Worm (Caenorhabditis elegans) whole organism, mixed stage, embryonic: Measurements from ENCODE around the gene C05E11.3.

Source experiments
- bed-3 ChIP-seq: fragments of 200-800 bp; sonication (Bioruptor generic); optimal IDR thresholded peaks from 3 replicates; lab custom pipeline; 2018; ENCODE audit warnings: mild to moderate bottlenecking, missing genetic modification characterization, moderate library complexity, missing compliant biosample characterization
- blmp-1 ChIP-seq: fragments of 150-350 bp; optimal IDR thresholded peaks from 2 replicates; lab custom pipeline; 2014; ENCODE audit warnings: missing biosample characterization, missing genetic modification characterization
- ces-1 ChIP-seq: fragments of 150-350 bp; optimal IDR thresholded peaks from 2 replicates; lab custom pipeline; 2014; ENCODE audit warnings: missing biosample characterization, missing genetic modification reagents, missing genetic modification characterization
- drap-1 ChIP-seq: fragments of 200-800 bp; sonication (Bioruptor generic); optimal IDR thresholded peaks from 3 replicates; lab custom pipeline; 2018; ENCODE audit warnings: mild to moderate bottlenecking, missing genetic modification characterization, missing compliant biosample characterization
- elt-1 ChIP-seq: sonication (generic microtip); optimal IDR thresholded peaks from 2 replicates; lab custom pipeline; 2017; ENCODE audit warnings: missing genetic modification characterization, mild to moderate bottlenecking, missing compliant biosample characterization, antibody characterized with exemption, moderate library complexity, borderline replicate concordance; ENCODE audit not compliant: insufficient read depth
- lsy-2 ChIP-seq: fragments of 150-350 bp; optimal IDR thresholded peaks from 2 replicates; lab custom pipeline; 2014; ENCODE audit warnings: missing biosample characterization, missing genetic modification characterization
- mab-5 ChIP-seq: fragments of 150-350 bp; optimal IDR thresholded peaks from 2 replicates; lab custom pipeline; 2014; ENCODE audit warnings: missing biosample characterization, missing genetic modification characterization
- mep-1 ChIP-seq: fragments of 150-350 bp; optimal IDR thresholded peaks from 2 replicates; lab custom pipeline; 2017; ENCODE audit warnings: missing biosample characterization, missing genetic modification reagents, missing genetic modification characterization, inconsistent platforms
- pha-4 ChIP-seq: fragments of 150-350 bp; optimal IDR thresholded peaks from 2 replicates; lab custom pipeline; 2018; ENCODE audit warnings: missing biosample characterization, missing genetic modification reagents, missing genetic modification characterization
- snpc-4 ChIP-seq: fragments of 150-350 bp; optimal IDR thresholded peaks from 2 replicates; lab custom pipeline; 2014; ENCODE audit warnings: missing biosample characterization, missing genetic modification characterization
- sptf-1 ChIP-seq: sonication (generic microtip); optimal IDR thresholded peaks from 2 replicates; lab custom pipeline; 2017; ENCODE audit warnings: mild to moderate bottlenecking, missing genetic modification characterization, moderate library complexity, missing compliant biosample characterization
- tbx-8 ChIP-seq: fragments of 200-800 bp; sonication (Bioruptor generic); optimal IDR thresholded peaks from 2 replicates; lab custom pipeline; 2018; ENCODE audit warnings: mild to moderate bottlenecking, missing genetic modification characterization, moderate library complexity, missing compliant biosample characterization
- unc-39 ChIP-seq: fragments of 150-350 bp; optimal IDR thresholded peaks from 2 replicates; lab custom pipeline; 2014; ENCODE audit warnings: missing biosample characterization, missing genetic modification characterization
- unc-62 ChIP-seq: fragments of 150-350 bp; optimal IDR thresholded peaks from 2 replicates; lab custom pipeline; 2014; ENCODE audit warnings: missing biosample characterization, missing genetic modification reagents, missing genetic modification characterization

DNA sequence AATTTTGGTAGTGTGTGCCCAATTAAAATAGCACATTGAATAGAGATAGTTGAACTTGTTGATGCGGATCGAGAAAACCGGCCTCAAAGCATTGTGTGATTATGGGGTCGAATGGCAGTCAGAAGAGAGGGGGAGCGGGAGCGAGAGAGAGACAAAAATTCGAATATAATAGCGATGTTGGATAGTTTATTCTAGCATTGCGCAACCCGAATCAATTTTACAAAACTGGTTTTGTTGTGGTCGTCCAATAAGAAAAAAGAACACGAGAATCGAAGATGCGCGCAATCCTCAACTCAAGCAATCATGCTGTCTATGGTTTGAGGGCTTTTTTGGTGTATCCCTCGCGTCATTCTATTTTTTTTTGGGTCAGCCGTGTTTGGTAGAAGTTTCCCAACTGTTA lies 24.6 kb upstream of the C05E11.3 start:
- TF ChIP-seq elt-1 (tag; lab: Kevin White, UChicago) = no peak
- TF ChIP-seq blmp-1 = no peak
- TF ChIP-seq mab-5 (tag; lab: Kevin White, UChicago) = no peak
- no peak for TF ChIP-seq unc-62
- no peak for TF ChIP-seq bed-3
- no peak for TF ChIP-seq unc-39 (tag; lab: Kevin White, UChicago)
- no peak for TF ChIP-seq drap-1 (GFP tag; lab: Kevin White, UChicago)
- no peak for TF ChIP-seq pha-4 (tag; lab: Kevin White, UChicago)
- TF ChIP-seq lsy-2 (tag; lab: Kevin White, UChicago) = no peak
- no peak for TF ChIP-seq tbx-8
- TF ChIP-seq sptf-1 (tag; lab: Kevin White, UChicago) = no peak
- no peak for TF ChIP-seq ces-1 (GFP tag; lab: Kevin White, UChicago)
- TF ChIP-seq mep-1 (tag; lab: Kevin White, UChicago) = no peak
- no peak for TF ChIP-seq snpc-4 (tag; lab: Kevin White, UChicago)
